Worm (Caenorhabditis elegans) whole organism, L4 larva: ENCODE results near the gene slc-17.8.

ENCODE experiments used
- F37D6.2 ChIP-seq: sonication (generic microtip); optimal IDR thresholded peaks from 2 replicates; lab custom pipeline; 2016; ENCODE audit warnings: mild to moderate bottlenecking, missing genetic modification characterization, missing compliant biosample characterization
- ZK546.5 ChIP-seq, 2 experiments: sonication (generic microtip); optimal IDR thresholded peaks; 2 replicates each; lab custom pipeline; 2017; ENCODE audit warnings: missing biosample characterization in 2 of 2, missing genetic modification characterization in 2 of 2
- aly-2 ChIP-seq: sonication (generic microtip); optimal IDR thresholded peaks from 2 replicates; lab custom pipeline; 2018; ENCODE audit warnings: missing biosample characterization, missing genetic modification characterization
- attf-4 ChIP-seq: sonication (generic microtip); optimal IDR thresholded peaks from 3 replicates; lab custom pipeline; 2017; ENCODE audit warnings: missing biosample characterization, missing genetic modification characterization
- ceh-62 ChIP-seq: sonication (generic microtip); optimal IDR thresholded peaks from 2 replicates; lab custom pipeline; 2017; ENCODE audit warnings: missing biosample characterization, missing genetic modification characterization
- dmd-9 ChIP-seq: fragments of 200-800 bp; sonication (Bioruptor generic); IDR thresholded peaks from 2 replicates; pipeline ENCODE4 v1.3.6; 2022; ENCODE audit warnings: missing genetic modification reagents, missing genetic modification characterization, missing compliant biosample characterization
- fkh-10 ChIP-seq: fragments of 150-350 bp; optimal IDR thresholded peaks from 2 replicates; lab custom pipeline; 2014; ENCODE audit warnings: missing biosample characterization, missing genetic modification reagents, missing genetic modification characterization
- fos-1 ChIP-seq: fragments of 150-350 bp; optimal IDR thresholded peaks from 2 replicates; lab custom pipeline; 2014; ENCODE audit warnings: missing biosample characterization, missing genetic modification characterization
- lin-13 ChIP-seq: fragments of 150-350 bp; optimal IDR thresholded peaks from 2 replicates; lab custom pipeline; 2014; ENCODE audit warnings: missing biosample characterization, missing genetic modification reagents, missing genetic modification characterization
- lin-39 ChIP-seq: fragments of 150-350 bp; optimal IDR thresholded peaks from 2 replicates; lab custom pipeline; 2014; ENCODE audit warnings: missing biosample characterization, missing genetic modification reagents, missing genetic modification characterization
- lsy-2 ChIP-seq, 2 experiments: fragments of 150-350 bp in 1 of 2; sonication (generic microtip) in 1 of 2; optimal IDR thresholded peaks; 2 replicates each; lab custom pipeline; 2014 to 2017; ENCODE audit warnings: missing biosample characterization in 2 of 2, missing genetic modification characterization in 2 of 2
- nhr-76 ChIP-seq: fragments of 150-350 bp; optimal IDR thresholded peaks from 2 replicates; lab custom pipeline; 2014; ENCODE audit warnings: missing biosample characterization, missing genetic modification characterization
- unc-130 ChIP-seq: sonication (generic microtip); optimal IDR thresholded peaks from 2 replicates; lab custom pipeline; 2016; ENCODE audit warnings: missing genetic modification reagents, missing genetic modification characterization, missing compliant biosample characterization
- zfp-3 ChIP-seq: fragments of 200-800 bp; sonication (Bioruptor generic); conservative IDR thresholded peaks from 2 replicates; pipeline ENCODE4 v1.3.6; 2022; ENCODE audit warnings: missing genetic modification reagents, missing genetic modification characterization, missing compliant biosample characterization

DNA sequence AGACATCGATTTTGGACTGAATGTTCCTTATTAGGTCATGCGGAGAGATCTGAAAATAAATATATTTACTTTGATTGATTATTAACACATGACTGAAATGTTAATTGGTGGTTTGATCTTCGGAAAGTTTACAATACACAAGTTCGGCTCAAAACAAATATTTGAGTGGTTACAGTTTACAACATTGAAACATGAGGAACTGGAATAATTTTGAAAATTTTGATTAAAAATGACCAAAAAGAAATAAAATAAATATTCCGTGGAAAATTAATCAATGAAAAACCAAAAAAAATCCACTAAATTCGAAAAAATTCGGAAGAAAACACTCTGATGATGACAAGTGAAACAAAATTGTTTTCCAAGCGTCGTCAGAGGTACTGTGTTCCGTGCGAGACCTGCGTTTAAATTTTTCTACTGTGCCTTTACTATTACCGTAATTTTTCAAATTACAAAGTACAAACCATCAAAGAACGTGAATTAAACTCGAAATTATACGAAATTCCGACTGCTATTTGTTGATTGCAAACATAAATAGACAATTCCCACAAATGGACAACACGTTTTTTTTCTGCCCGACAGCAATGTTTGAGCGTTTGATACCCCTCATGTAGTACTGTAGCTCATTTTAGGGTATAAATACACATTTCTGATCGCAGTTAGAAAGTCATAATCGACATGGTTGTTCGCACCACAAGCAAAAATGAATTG is 24.4 kb downstream of the slc-17.8 start, which contains the start of the genes F45F2.11 and otpl-7:
- TF ChIP-seq attf-4 (tag; lab: Kevin White, UChicago) = no peak
- no peak for TF ChIP-seq lin-13 (GFP tag; lab: Kevin White, UChicago)
- no peak for TF ChIP-seq fkh-10 (GFP tag; lab: Kevin White, UChicago)
- TF ChIP-seq aly-2 (tag; lab: Kevin White, UChicago) = no peak
- TF ChIP-seq nhr-76 = no peak
- TF ChIP-seq lin-39 (tag; lab: Kevin White, UChicago) = no peak
- TF ChIP-seq ceh-62 = no peak
- TF ChIP-seq ZK546.5 (tag; optimal IDR thresholded peaks at IDR 0.05; lab: Kevin White, UChicago) = no peak
- TF ChIP-seq lsy-2 (tag; optimal IDR thresholded peaks at IDR 0.05; lab: Kevin White, UChicago) = no peak
- no peak for TF ChIP-seq fos-1 (tag; lab: Kevin White, UChicago)
- TF ChIP-seq unc-130 (GFP tag; lab: Kevin White, UChicago) = no peak
- TF ChIP-seq F37D6.2 (tag; lab: Kevin White, UChicago) = no peak
- TF ChIP-seq dmd-9 (GFP tag; lab: Robert Waterston, UW) = no peak
- no peak for TF ChIP-seq zfp-3 (GFP tag; lab: Robert Waterston, UW)
